Fruit fly (Drosophila melanogaster) whole organism, embryonic: ENCODE measurements around the gene CG42822.

Experiments used
- Adf1 ChIP-seq: fragments of 200-800 bp; sonication (Bioruptor generic); IDR thresholded peaks from 2 replicates; pipeline ENCODE4 v1.3.6; 2022; ENCODE audit warnings: missing biosample characterization, missing genetic modification characterization
- Antp ChIP-seq: fragments of 200-800 bp; sonication (Bioruptor generic); optimal IDR thresholded peaks from 3 replicates; lab custom pipeline; 2016; ENCODE audit warnings: missing biosample characterization, missing genetic modification characterization
- B-H2 ChIP-seq: fragments of 200-800 bp; sonication (Bioruptor generic); optimal IDR thresholded peaks from 2 replicates; lab custom pipeline; 2018; ENCODE audit warnings: missing biosample characterization, mild to moderate bottlenecking, missing genetic modification characterization
- BEAF-32 ChIP-seq: fragments of 200-800 bp; sonication (Bioruptor generic); optimal IDR thresholded peaks from 3 replicates; lab custom pipeline; 2017; ENCODE audit warnings: missing biosample characterization, missing genetic modification characterization, mild to moderate bottlenecking, moderate library complexity, missing genetic modification reagents
- CG10321 ChIP-seq: fragments of 200-800 bp; sonication (Bioruptor generic); IDR thresholded peaks from 2 replicates; pipeline ENCODE4 v1.3.6; 2022; ENCODE audit warnings: missing biosample characterization, missing genetic modification characterization
- CG10366 ChIP-seq: fragments of 200-800 bp; sonication (Bioruptor generic); IDR thresholded peaks from 2 replicates; pipeline ENCODE4 v1.3.6; 2022; ENCODE audit warnings: missing biosample characterization, missing genetic modification characterization
- CG10462 ChIP-seq: fragments of 200-800 bp; sonication (Bioruptor generic); optimal IDR thresholded peaks from 2 replicates; lab custom pipeline; 2016; ENCODE audit warnings: missing biosample characterization, missing genetic modification characterization
- CG14014 ChIP-seq: fragments of 200-800 bp; sonication (Bioruptor generic); IDR thresholded peaks from 2 replicates; pipeline ENCODE4 v1.3.6; 2022; ENCODE audit warnings: missing biosample characterization, missing genetic modification characterization
- CG14050 ChIP-seq: fragments of 200-800 bp; sonication (Bioruptor generic); IDR thresholded peaks from 3 replicates; pipeline ENCODE4 v1.3.6; 2022; ENCODE audit warnings: missing biosample characterization, missing genetic modification characterization
- CG14667 ChIP-seq: fragments of 200-800 bp; sonication (Bioruptor generic); IDR thresholded peaks from 2 replicates; pipeline ENCODE4 v1.3.6; 2022; ENCODE audit warnings: missing biosample characterization, missing genetic modification characterization
- CG1603 ChIP-seq: fragments of 200-800 bp; sonication (Bioruptor generic); optimal IDR thresholded peaks from 2 replicates; lab custom pipeline; 2019; ENCODE audit warnings: missing biosample characterization, mild to moderate bottlenecking, missing genetic modification characterization, moderate library complexity
- CG16813 ChIP-seq: fragments of 200-800 bp; sonication (Bioruptor generic); IDR thresholded peaks from 3 replicates; pipeline ENCODE4 v1.3.6; 2022; ENCODE audit warnings: missing biosample characterization, missing genetic modification characterization; ENCODE audit not compliant: partially characterized antibody
- CG30431 ChIP-seq: fragments of 200-800 bp; sonication (Bioruptor generic); optimal IDR thresholded peaks from 2 replicates; lab custom pipeline; 2017; ENCODE audit warnings: missing biosample characterization, missing genetic modification characterization
- CG32772 ChIP-seq: fragments of 200-800 bp; sonication (Bioruptor generic); IDR thresholded peaks from 2 replicates; pipeline ENCODE4 v1.3.6; 2022; ENCODE audit warnings: missing biosample characterization, missing genetic modification characterization
- CG33557 ChIP-seq: fragments of 200-800 bp; sonication (Bioruptor generic); optimal IDR thresholded peaks from 2 replicates; lab custom pipeline; 2019; ENCODE audit warnings: missing biosample characterization, mild to moderate bottlenecking, missing genetic modification characterization, moderate library complexity
- CG3838 ChIP-seq: fragments of 200-800 bp; sonication (Bioruptor generic); optimal IDR thresholded peaks from 3 replicates; lab custom pipeline; 2016; ENCODE audit warnings: missing biosample characterization, missing genetic modification characterization
- CG4730 ChIP-seq: fragments of 200-800 bp; sonication (Bioruptor generic); IDR thresholded peaks from 2 replicates; pipeline ENCODE4 v1.3.6; 2022; ENCODE audit warnings: missing biosample characterization, missing genetic modification characterization
- CG4820 ChIP-seq: fragments of 200-800 bp; sonication (Bioruptor generic); optimal IDR thresholded peaks from 3 replicates; lab custom pipeline; 2016; ENCODE audit warnings: missing biosample characterization, missing genetic modification characterization
- CG7271 ChIP-seq: fragments of 200-800 bp; sonication (Bioruptor generic); optimal IDR thresholded peaks from 2 replicates; lab custom pipeline; 2018; ENCODE audit warnings: missing biosample characterization, mild to moderate bottlenecking, missing genetic modification characterization, moderate library complexity
- CG8359 ChIP-seq: fragments of 200-800 bp; sonication (Bioruptor generic); optimal IDR thresholded peaks from 2 replicates; lab custom pipeline; 2017; ENCODE audit warnings: missing biosample characterization, mild to moderate bottlenecking, missing genetic modification characterization, borderline replicate concordance
- CTCF ChIP-seq: fragments of 200-800 bp; sonication (Bioruptor generic); optimal IDR thresholded peaks from 2 replicates; lab custom pipeline; 2017; ENCODE audit warnings: missing biosample characterization, mild to moderate bottlenecking, missing genetic modification characterization, moderate library complexity
- Dfd ChIP-seq, 2 experiments: fragments of >200 bp; optimal IDR thresholded peaks; 2 replicates each; lab custom pipeline; 2017; ENCODE audit warnings: missing biosample characterization in 2 of 2, missing genetic modification characterization in 2 of 2
- Fer2 ChIP-seq: fragments of 200-800 bp; sonication (Bioruptor generic); optimal IDR thresholded peaks from 2 replicates; lab custom pipeline; 2018; ENCODE audit warnings: missing biosample characterization, mild to moderate bottlenecking, missing genetic modification characterization, moderate library complexity
- H2.0 ChIP-seq: fragments of 200-800 bp; sonication (Bioruptor generic); IDR thresholded peaks from 2 replicates; pipeline ENCODE4 v1.3.6; 2022; ENCODE audit warnings: missing biosample characterization, missing genetic modification characterization
- HLH4C ChIP-seq: fragments of 200-800 bp; sonication (Bioruptor generic); IDR thresholded peaks from 3 replicates; pipeline ENCODE4 v1.3.6; 2022; ENCODE audit warnings: missing biosample characterization, missing genetic modification characterization; ENCODE audit not compliant: partially characterized antibody
- HLH54F ChIP-seq: fragments of 200-800 bp; sonication (Bioruptor generic); optimal IDR thresholded peaks from 3 replicates; lab custom pipeline; 2016; ENCODE audit warnings: missing biosample characterization, missing genetic modification characterization
- Hsf ChIP-seq: fragments of 200-800 bp; sonication (Bioruptor generic); optimal IDR thresholded peaks from 3 replicates; lab custom pipeline; 2016; ENCODE audit warnings: missing biosample characterization, missing genetic modification characterization
- Ravus ChIP-seq: fragments of 200-800 bp; sonication (Bioruptor generic); IDR thresholded peaks from 2 replicates; pipeline ENCODE4 v1.3.6; 2022; ENCODE audit warnings: missing biosample characterization, missing genetic modification characterization
- Spps ChIP-seq: fragments of 200-800 bp; sonication (Bioruptor generic); optimal IDR thresholded peaks from 2 replicates; lab custom pipeline; 2018; ENCODE audit warnings: missing biosample characterization, mild to moderate bottlenecking, missing genetic modification characterization
- Usf ChIP-seq: fragments of 200-800 bp; sonication (Bioruptor generic); optimal IDR thresholded peaks from 2 replicates; lab custom pipeline; 2017; ENCODE audit warnings: missing genotype, missing biosample characterization, missing genetic modification characterization
- abd-A ChIP-seq: fragments of 200-800 bp; sonication (Bioruptor generic); optimal IDR thresholded peaks from 3 replicates; lab custom pipeline; 2019; ENCODE audit warnings: missing biosample characterization, mild to moderate bottlenecking, missing genetic modification characterization, moderate library complexity
- aop ChIP-seq: fragments of 200-800 bp; sonication (Bioruptor generic); IDR thresholded peaks from 2 replicates; pipeline ENCODE4 v1.3.6; 2022; ENCODE audit warnings: missing biosample characterization, missing genetic modification characterization
- cad ChIP-seq: fragments of >200 bp; optimal IDR thresholded peaks from 2 replicates; lab custom pipeline; 2017; ENCODE audit warnings: missing biosample characterization, missing genetic modification characterization
- caup ChIP-seq: fragments of 200-800 bp; sonication (Bioruptor generic); optimal IDR thresholded peaks from 3 replicates; lab custom pipeline; 2017; ENCODE audit warnings: missing biosample characterization, mild to moderate bottlenecking, missing genetic modification characterization, moderate library complexity; ENCODE audit not compliant: severe bottlenecking
- chm ChIP-seq: fragments of 200-800 bp; sonication (Bioruptor generic); IDR thresholded peaks from 2 replicates; pipeline ENCODE4 v1.3.6; 2022; ENCODE audit warnings: missing biosample characterization, missing genetic modification characterization
- ci ChIP-seq: fragments of 200-800 bp; sonication (Bioruptor generic); IDR thresholded peaks from 3 replicates; pipeline ENCODE4 v1.3.6; 2022; ENCODE audit warnings: missing biosample characterization, missing genetic modification characterization
- dmrt99B ChIP-seq: fragments of 200-800 bp; sonication (Bioruptor generic); optimal IDR thresholded peaks from 2 replicates; lab custom pipeline; 2018; ENCODE audit warnings: missing biosample characterization, mild to moderate bottlenecking, missing genetic modification characterization, moderate library complexity
- jing ChIP-seq: fragments of 200-800 bp; sonication (Bioruptor generic); optimal IDR thresholded peaks from 2 replicates; lab custom pipeline; 2018; ENCODE audit warnings: missing biosample characterization, mild to moderate bottlenecking, missing genetic modification characterization
- ken ChIP-seq: fragments of 200-800 bp; sonication (Bioruptor generic); IDR thresholded peaks from 3 replicates; pipeline ENCODE4 v1.3.6; 2022; ENCODE audit warnings: missing biosample characterization, missing genetic modification characterization
- mld ChIP-seq: fragments of 200-800 bp; sonication (Bioruptor generic); IDR thresholded peaks from 3 replicates; pipeline ENCODE4 v1.3.6; 2022; ENCODE audit warnings: missing biosample characterization, missing genetic modification characterization; ENCODE audit not compliant: partially characterized antibody
- nau ChIP-seq: fragments of 200-800 bp; sonication (Bioruptor generic); optimal IDR thresholded peaks from 3 replicates; lab custom pipeline; 2017; ENCODE audit warnings: missing biosample characterization, mild to moderate bottlenecking, missing genetic modification characterization, missing genetic modification reagents
- nerfin-1 ChIP-seq: fragments of 200-800 bp; sonication (Bioruptor generic); optimal IDR thresholded peaks from 3 replicates; lab custom pipeline; 2019; ENCODE audit warnings: missing biosample characterization, mild to moderate bottlenecking, missing genetic modification characterization, moderate library complexity
- nerfin-2 ChIP-seq: fragments of 200-800 bp; sonication (Bioruptor generic); IDR thresholded peaks from 2 replicates; pipeline ENCODE4 v1.3.6; 2022; ENCODE audit warnings: missing biosample characterization, missing genetic modification characterization; ENCODE audit not compliant: partially characterized antibody
- sob ChIP-seq: fragments of 200-800 bp; sonication (Bioruptor generic); IDR thresholded peaks from 2 replicates; pipeline ENCODE4 v1.3.6; 2022; ENCODE audit warnings: missing biosample characterization, missing genetic modification characterization
- sr ChIP-seq: fragments of 200-800 bp; sonication (Bioruptor generic); IDR thresholded peaks from 3 replicates; pipeline ENCODE4 v1.3.6; 2022; ENCODE audit warnings: missing biosample characterization, missing genetic modification characterization
- tll ChIP-seq, 2 experiments: fragments of 200-800 bp in 1 of 2; fragments of >200 bp in 1 of 2; sonication (Bioruptor generic) in 1 of 2; optimal IDR thresholded peaks; 2 replicates each; lab custom pipeline; 2017 to 2019; ENCODE audit warnings: missing biosample characterization in 2 of 2, missing genetic modification characterization in 2 of 2, mild to moderate bottlenecking in 1 of 2, moderate library complexity in 1 of 2
- tx ChIP-seq: fragments of 200-800 bp; sonication (Bioruptor generic); optimal IDR thresholded peaks from 2 replicates; lab custom pipeline; 2016; ENCODE audit warnings: missing biosample characterization, missing genetic modification characterization
- unpg ChIP-seq: fragments of 200-800 bp; sonication (Bioruptor generic); optimal IDR thresholded peaks from 3 replicates; lab custom pipeline; 2018; ENCODE audit warnings: missing biosample characterization, mild to moderate bottlenecking, missing genetic modification characterization, moderate library complexity
- vfl ChIP-seq: fragments of 200-800 bp; sonication (Bioruptor generic); optimal IDR thresholded peaks from 2 replicates; lab custom pipeline; 2016; ENCODE audit warnings: missing biosample characterization, missing genetic modification characterization

The CG42822 gene

dm6 chr3R:17385329-17386019 is 28.2 kb upstream of the CG42822 start (continued):
- peak; percentile 3 for TF ChIP-seq Fer2
- peak; percentile 61 for TF ChIP-seq dmrt99B (tag; lab: Kevin White, UChicago)
- TF ChIP-seq sob (GFP tag; lab: Robert Waterston, UW) = peak; percentile 84
- 0 out of 2 replicates have a peak, but pooled peaks have one; percentile 7 for TF ChIP-seq CG10321 (GFP tag; lab: Robert Waterston, UW)
- TF ChIP-seq Antp (GFP tag; lab: Kevin White, UChicago) = peak; percentile 85
- no peak for TF ChIP-seq Dfd (GFP tag; optimal IDR thresholded peaks at IDR 0.05; lab: Kevin White, UChicago)
- peak; percentile 17 for TF ChIP-seq nau (GFP tag; lab: Kevin White, UChicago)
- TF ChIP-seq caup (GFP tag; lab: Kevin White, UChicago) = peak; percentile 81
- TF ChIP-seq CG16813 (GFP tag; lab: Robert Waterston, UW) = peak; percentile 8; the same call in 1 of the 3 replicates
- peak; percentile 20; the same call in 2 of the 3 replicates for TF ChIP-seq CG14050 (GFP tag; lab: Robert Waterston, UW)
- peak; percentile 66 for TF ChIP-seq CG14014 (GFP tag; lab: Robert Waterston, UW)
- no peak for TF ChIP-seq CG3838 (GFP tag; lab: Kevin White, UChicago)
- peak; percentile 91 for TF ChIP-seq CG1603 (tag; lab: Kevin White, UChicago)
- TF ChIP-seq BEAF-32 = peak; percentile 53
- no peak for TF ChIP-seq CTCF (GFP tag; lab: Kevin White, UChicago)
- TF ChIP-seq nerfin-1 (tag; lab: Kevin White, UChicago) = peak; percentile 49
- TF ChIP-seq CG4820 (GFP tag; lab: Kevin White, UChicago) = peak; percentile 15
- no peak for TF ChIP-seq H2.0
- peak; percentile 7 for TF ChIP-seq unpg (GFP tag; lab: Kevin White, UChicago)
- TF ChIP-seq CG10366 (GFP tag; lab: Robert Waterston, UW) = peak; percentile 46; the same call in 1 of the 2 replicates
- TF ChIP-seq tll (GFP tag; optimal IDR thresholded peaks at IDR 0.05; lab: Kevin White, UChicago) = no peak
- TF ChIP-seq abd-A (tag; lab: Kevin White, UChicago) = peak; percentile 28
- peak; percentile 52 for TF ChIP-seq Hsf (GFP tag; lab: Kevin White, UChicago)
- peak; percentile 37 for TF ChIP-seq Usf
- no peak for TF ChIP-seq CG14667 (GFP tag; lab: Robert Waterston, UW)
- peak; percentile 74 for TF ChIP-seq ken (GFP tag; lab: Robert Waterston, UW)
- TF ChIP-seq CG4730 (GFP tag; lab: Robert Waterston, UW) = peak; percentile 41; the same call in 1 of the 2 replicates
- TF ChIP-seq HLH54F (GFP tag; lab: Kevin White, UChicago) = peak; percentile 60
- peak; percentile 71 for TF ChIP-seq CG32772 (GFP tag; lab: Robert Waterston, UW)
- peak; percentile 23 for TF ChIP-seq jing (GFP tag; lab: Kevin White, UChicago)
- peak; percentile 8 for TF ChIP-seq CG33557 (GFP tag; lab: Kevin White, UChicago)
- TF ChIP-seq HLH4C (GFP tag; lab: Robert Waterston, UW) = no peak
- TF ChIP-seq aop = 0 out of 2 replicates have a peak, but pooled peaks have one; percentile 45
- TF ChIP-seq tx (GFP tag; lab: Kevin White, UChicago) = peak; percentile 66
- no peak for TF ChIP-seq nerfin-2 (GFP tag; lab: Robert Waterston, UW)
- no peak for TF ChIP-seq mld (GFP tag; lab: Robert Waterston, UW)
- TF ChIP-seq cad (GFP tag; lab: Kevin White, UChicago) = no peak
- peak; percentile 50; the same call in 1 of the 3 replicates for TF ChIP-seq sr (GFP tag; lab: Robert Waterston, UW)
- TF ChIP-seq CG30431 (GFP tag; lab: Kevin White, UChicago) = no peak
- TF ChIP-seq Spps = no peak
- TF ChIP-seq ci (GFP tag; lab: Robert Waterston, UW) = peak; percentile 85
- no peak; the same call in 1 of the 2 replicates for TF ChIP-seq chm
- no peak for TF ChIP-seq CG7271 (tag; lab: Kevin White, UChicago)
- TF ChIP-seq CG8359 (GFP tag; lab: Kevin White, UChicago) = peak; percentile 9
- TF ChIP-seq B-H2 (GFP tag; lab: Kevin White, UChicago) = peak; percentile 90
- TF ChIP-seq Ravus = no peak
- TF ChIP-seq vfl (GFP tag; lab: Kevin White, UChicago) = peak; percentile 57
- TF ChIP-seq Adf1 (GFP tag; lab: Robert Waterston, UW) = peak; percentile 42; the same call in 1 of the 2 replicates
- TF ChIP-seq CG10462 (GFP tag; lab: Kevin White, UChicago) = no peak
